Worm (Caenorhabditis elegans) whole organism, L4 larva: Measurements from ENCODE around the gene B0524.3.

Experiments
- F10B5.3 ChIP-seq: sonication (generic microtip); optimal IDR thresholded peaks from 2 replicates; lab custom pipeline; 2016; ENCODE audit warnings: mild to moderate bottlenecking, missing genetic modification characterization, missing compliant biosample characterization
- R02D3.7 ChIP-seq: fragments of 150-350 bp; sonication (generic microtip); optimal IDR thresholded peaks from 3 replicates; lab custom pipeline; 2014; ENCODE audit warnings: missing biosample characterization, missing genetic modification characterization
- T26A8.4 ChIP-seq: fragments of 200-800 bp; sonication (Bioruptor generic); IDR thresholded peaks from 2 replicates; pipeline ENCODE4 v1.3.6; 2022; ENCODE audit warnings: missing genetic modification characterization, missing compliant biosample characterization
- Y105C5A.15 ChIP-seq: fragments of 200-800 bp; sonication (Bioruptor generic); IDR thresholded peaks from 2 replicates; pipeline ENCODE4 v1.3.6; 2022; ENCODE audit warnings: missing genetic modification characterization, missing compliant biosample characterization
- Y5F2A.4 ChIP-seq: fragments of 200-800 bp; sonication (Bioruptor generic); optimal IDR thresholded peaks from 2 replicates; lab custom pipeline; 2018; ENCODE audit warnings: mild to moderate bottlenecking, missing genetic modification characterization, missing compliant biosample characterization
- Y75B8A.6 ChIP-seq: fragments of 200-800 bp; sonication (Bioruptor generic); IDR thresholded peaks from 2 replicates; pipeline ENCODE4 v1.3.6; 2022; ENCODE audit warnings: missing genetic modification reagents, missing genetic modification characterization, missing compliant biosample characterization
- aha-1 ChIP-seq: fragments of 150-350 bp; peaks from one replicate; lab custom pipeline; 2014; ENCODE audit warnings: missing biosample characterization, missing genetic modification characterization
- attf-4 ChIP-seq: sonication (generic microtip); optimal IDR thresholded peaks from 3 replicates; lab custom pipeline; 2017; ENCODE audit warnings: missing biosample characterization, missing genetic modification characterization
- ceh-32 ChIP-seq: sonication (generic microtip); optimal IDR thresholded peaks from 2 replicates; lab custom pipeline; 2016; ENCODE audit warnings: mild to moderate bottlenecking, missing genetic modification characterization, missing compliant biosample characterization; ENCODE audit not compliant: poor library complexity
- ctbp-1 ChIP-seq: fragments of 200-800 bp; sonication (Bioruptor generic); IDR thresholded peaks from 2 replicates; pipeline ENCODE4 v1.3.6; 2022; ENCODE audit warnings: missing genetic modification reagents, missing genetic modification characterization, missing compliant biosample characterization
- daf-16 ChIP-seq, 3 experiments: sonication (generic microtip); optimal IDR thresholded peaks; 2 replicates each; lab custom pipeline; 2016 to 2017; ENCODE audit warnings: missing genetic modification characterization in 3 of 3, missing genetic modification reagents in 3 of 3, mild to moderate bottlenecking in 2 of 3, missing compliant biosample characterization in 2 of 3, missing biosample characterization in 1 of 3, moderate library complexity in 1 of 3
- daf-19 ChIP-seq: fragments of 200-800 bp; sonication (Bioruptor generic); conservative IDR thresholded peaks from 2 replicates; pipeline ENCODE4 v1.3.6; 2022; ENCODE audit warnings: missing genetic modification characterization, missing compliant biosample characterization
- daf-8 ChIP-seq: fragments of 200-800 bp; sonication (Bioruptor generic); IDR thresholded peaks from 2 replicates; pipeline ENCODE4 v1.3.6; 2022; ENCODE audit warnings: missing genetic modification characterization, missing compliant biosample characterization
- dpl-1 ChIP-seq: fragments of 150-350 bp; optimal IDR thresholded peaks from 2 replicates; lab custom pipeline; 2014; ENCODE audit warnings: missing biosample characterization, missing genetic modification reagents, missing genetic modification characterization
- duxl-1 ChIP-seq: sonication (generic microtip); optimal IDR thresholded peaks from 2 replicates; lab custom pipeline; 2016; ENCODE audit warnings: mild to moderate bottlenecking, missing genetic modification characterization, moderate library complexity, missing compliant biosample characterization; ENCODE audit not compliant: poor library complexity
- dve-1 ChIP-seq: sonication (generic microtip); optimal IDR thresholded peaks from 2 replicates; lab custom pipeline; 2017; ENCODE audit warnings: antibody characterized with exemption, mild to moderate bottlenecking, missing genetic modification characterization, missing compliant biosample characterization; ENCODE audit not compliant: insufficient read depth
- egl-43 ChIP-seq: fragments of 200-800 bp; sonication (Bioruptor generic); IDR thresholded peaks from 2 replicates; pipeline ENCODE4 v1.3.6; 2022; ENCODE audit warnings: missing genetic modification reagents, missing genetic modification characterization, missing compliant biosample characterization
- fos-1 ChIP-seq: fragments of 150-350 bp; optimal IDR thresholded peaks from 2 replicates; lab custom pipeline; 2014; ENCODE audit warnings: missing biosample characterization, missing genetic modification characterization
- hif-1 ChIP-seq, 2 experiments: sonication (generic microtip); optimal IDR thresholded peaks; 2 replicates each; lab custom pipeline; 2016 to 2017; ENCODE audit warnings: missing compliant biosample characterization in 2 of 2, missing genetic modification characterization in 2 of 2, missing genetic modification reagents in 2 of 2, missing genotype in 2 of 2, mild to moderate bottlenecking in 1 of 2
- hlh-11 ChIP-seq: fragments of 200-800 bp; sonication (Bioruptor generic); optimal IDR thresholded peaks from 2 replicates; lab custom pipeline; 2018; ENCODE audit warnings: mild to moderate bottlenecking, missing genetic modification characterization, missing compliant biosample characterization
- hmg-1.1 ChIP-seq: fragments of 200-800 bp; sonication (Bioruptor generic); IDR thresholded peaks from 2 replicates; pipeline ENCODE4 v1.3.6; 2022; ENCODE audit warnings: missing genetic modification reagents, missing genetic modification characterization, missing compliant biosample characterization
- jun-1 ChIP-seq: fragments of 150-350 bp; optimal IDR thresholded peaks from 2 replicates; lab custom pipeline; 2014; ENCODE audit warnings: missing biosample characterization, missing genetic modification reagents, missing genetic modification characterization
- lin-1 ChIP-seq: fragments of 200-800 bp; sonication (Bioruptor generic); IDR thresholded peaks from 2 replicates; pipeline ENCODE4 v1.3.6; 2022; ENCODE audit warnings: missing genetic modification reagents, missing genetic modification characterization, missing compliant biosample characterization
- lin-13 ChIP-seq: fragments of 150-350 bp; optimal IDR thresholded peaks from 2 replicates; lab custom pipeline; 2014; ENCODE audit warnings: missing biosample characterization, missing genetic modification reagents, missing genetic modification characterization
- lin-15B ChIP-seq: fragments of 150-350 bp; sonication (generic microtip); optimal IDR thresholded peaks from 3 replicates; lab custom pipeline; 2014; ENCODE audit warnings: missing biosample characterization, missing genetic modification characterization
- lin-29 ChIP-seq: fragments of 200-800 bp; sonication (Bioruptor generic); IDR thresholded peaks from 2 replicates; pipeline ENCODE4 v1.3.6; 2022; ENCODE audit warnings: missing genetic modification reagents, missing genetic modification characterization, missing compliant biosample characterization
- lin-39 ChIP-seq: fragments of 150-350 bp; optimal IDR thresholded peaks from 2 replicates; lab custom pipeline; 2014; ENCODE audit warnings: missing biosample characterization, missing genetic modification reagents, missing genetic modification characterization
- madf-5 ChIP-seq, 2 experiments: fragments of 200-800 bp; sonication (Bioruptor generic); IDR thresholded peaks; 2 replicates each; pipeline ENCODE4 v1.3.6; 2022; ENCODE audit warnings: missing compliant biosample characterization in 2 of 2, missing genetic modification characterization in 2 of 2
- madf-9 ChIP-seq: fragments of 200-800 bp; sonication (Bioruptor generic); conservative IDR thresholded peaks from 2 replicates; pipeline ENCODE4 v1.3.6; 2022; ENCODE audit warnings: missing genetic modification reagents, missing genetic modification characterization, missing compliant biosample characterization
- mes-2 ChIP-seq: sonication (generic microtip); optimal IDR thresholded peaks from 2 replicates; lab custom pipeline; 2016; ENCODE audit warnings: missing genotype, mild to moderate bottlenecking, missing genetic modification characterization, missing compliant biosample characterization; ENCODE audit not compliant: poor library complexity, severe bottlenecking
- mxl-2 ChIP-seq: fragments of 200-800 bp; sonication (Bioruptor generic); conservative IDR thresholded peaks from 2 replicates; pipeline ENCODE4 v1.3.6; 2022; ENCODE audit warnings: missing genetic modification reagents, missing genetic modification characterization, missing compliant biosample characterization
- mxl-3 ChIP-seq: fragments of 200-800 bp; sonication (Bioruptor generic); optimal IDR thresholded peaks from 2 replicates; lab custom pipeline; 2018; ENCODE audit warnings: mild to moderate bottlenecking, missing genetic modification characterization, missing compliant biosample characterization
- nhr-10 ChIP-seq: fragments of 150-350 bp; optimal IDR thresholded peaks from 2 replicates; lab custom pipeline; 2014; ENCODE audit warnings: missing biosample characterization, missing genetic modification characterization
- nhr-102 ChIP-seq: sonication (generic microtip); optimal IDR thresholded peaks from 2 replicates; lab custom pipeline; 2016; ENCODE audit warnings: mild to moderate bottlenecking, missing genetic modification characterization, moderate library complexity, missing compliant biosample characterization
- nhr-11 ChIP-seq: fragments of 150-350 bp; optimal IDR thresholded peaks from 2 replicates; lab custom pipeline; 2014; ENCODE audit warnings: missing biosample characterization, missing genetic modification characterization
- nhr-111 ChIP-seq: fragments of 200-800 bp; sonication (Bioruptor generic); optimal IDR thresholded peaks from 2 replicates; lab custom pipeline; 2018; ENCODE audit warnings: mild to moderate bottlenecking, missing genetic modification characterization, missing compliant biosample characterization
- nhr-28 ChIP-seq: fragments of 150-350 bp; optimal IDR thresholded peaks from 2 replicates; lab custom pipeline; 2014; ENCODE audit warnings: missing biosample characterization, missing genetic modification characterization
- nhr-42 ChIP-seq: fragments of 200-800 bp; sonication (Bioruptor generic); IDR thresholded peaks from 2 replicates; pipeline ENCODE4 v1.3.6; 2022; ENCODE audit warnings: missing genetic modification characterization, missing compliant biosample characterization
- nhr-76 ChIP-seq: fragments of 150-350 bp; optimal IDR thresholded peaks from 2 replicates; lab custom pipeline; 2014; ENCODE audit warnings: missing biosample characterization, missing genetic modification characterization
- rbr-2 ChIP-seq: sonication (generic microtip); optimal IDR thresholded peaks from 2 replicates; lab custom pipeline; 2016; ENCODE audit warnings: missing genotype, missing genetic modification characterization, missing compliant biosample characterization
- snpc-4 ChIP-seq: fragments of 150-350 bp; optimal IDR thresholded peaks from 2 replicates; lab custom pipeline; 2014; ENCODE audit warnings: missing biosample characterization, missing genetic modification characterization
- tra-1 ChIP-seq: fragments of 200-800 bp; sonication (Bioruptor generic); IDR thresholded peaks from 2 replicates; pipeline ENCODE4 v1.3.6; 2022; ENCODE audit warnings: missing genetic modification reagents, missing genetic modification characterization, missing compliant biosample characterization
- unc-39 ChIP-seq: sonication (generic microtip); optimal IDR thresholded peaks from 2 replicates; lab custom pipeline; 2017; ENCODE audit warnings: missing biosample characterization, missing genetic modification characterization
- zag-1 ChIP-seq: fragments of 150-350 bp; optimal IDR thresholded peaks from 2 replicates; lab custom pipeline; 2014; ENCODE audit warnings: missing biosample characterization, missing genetic modification characterization
- zip-11 ChIP-seq: fragments of 200-800 bp; sonication (Bioruptor generic); IDR thresholded peaks from 2 replicates; pipeline ENCODE4 v1.3.6; 2022; ENCODE audit warnings: missing genetic modification characterization, missing compliant biosample characterization

The B0524.3 gene

ce11 chrIII:1926456-1926855 lies 39.0 kb downstream of the B0524.3 start (continued):
- peak; percentile 15 for TF ChIP-seq ceh-32 (tag; lab: Kevin White, UChicago)
- peak; percentile 90 for TF ChIP-seq rbr-2 (tag; lab: Kevin White, UChicago)
- TF ChIP-seq dve-1 (tag; lab: Kevin White, UChicago) = peak; percentile 83
- TF ChIP-seq Y105C5A.15 (GFP tag; lab: Robert Waterston, UW) = no peak
- TF ChIP-seq lin-39 (tag; lab: Kevin White, UChicago) = no peak
- TF ChIP-seq hif-1 (tag; optimal IDR thresholded peaks at IDR 0.05; lab: Kevin White, UChicago) = peak in 1 of 2 experiments; percentile 76
- peak; percentile 43 for TF ChIP-seq duxl-1 (tag; lab: Kevin White, UChicago)
- no peak for TF ChIP-seq R02D3.7
- peak; percentile 69 for TF ChIP-seq mxl-3 (GFP tag; lab: Kevin White, UChicago)
- peak; percentile 92 for TF ChIP-seq lin-1 (GFP tag; lab: Robert Waterston, UW)
- TF ChIP-seq lin-29 = peak; percentile 88
- TF ChIP-seq nhr-10 (tag; lab: Kevin White, UChicago) = peak; percentile 79
- peak; percentile 36; the same call in 1 of the 2 replicates for TF ChIP-seq mxl-2 (GFP tag; lab: Robert Waterston, UW)
- no peak for TF ChIP-seq unc-39
- no peak for TF ChIP-seq zag-1 (tag; lab: Kevin White, UChicago)
- peak; percentile 88 for TF ChIP-seq nhr-11 (tag; lab: Kevin White, UChicago)
- peak; percentile 74 for TF ChIP-seq mes-2
- no peak for TF ChIP-seq Y5F2A.4 (GFP tag; lab: Kevin White, UChicago)
- no peak for TF ChIP-seq F10B5.3 (tag; lab: Kevin White, UChicago)
- no peak for TF ChIP-seq lin-15B (tag; lab: Kevin White, UChicago)
- TF ChIP-seq tra-1 (GFP tag; lab: Robert Waterston, UW) = peak; percentile 96
- no peak for TF ChIP-seq nhr-111 (GFP tag; lab: Kevin White, UChicago)
- peak; percentile 85 for TF ChIP-seq T26A8.4
- peak; percentile 97 for TF ChIP-seq aha-1
- peak; percentile 89 for TF ChIP-seq madf-9 (GFP tag; lab: Robert Waterston, UW)
- TF ChIP-seq nhr-28 (tag; lab: Kevin White, UChicago) = peak; percentile 82
- peak; percentile 87 for TF ChIP-seq hmg-1.1 (GFP tag; lab: Robert Waterston, UW)
- no peak for TF ChIP-seq snpc-4 (tag; lab: Kevin White, UChicago)
- 0 out of 4 replicates have a peak, but pooled peaks of 1 of the 2 experiments have one; percentile 38 for TF ChIP-seq madf-5 (GFP tag; IDR thresholded peaks at IDR 0.05; lab: Robert Waterston, UW)
- TF ChIP-seq daf-19 (GFP tag; lab: Robert Waterston, UW) = no peak
- peak; percentile 56; the same call in 1 of the 2 replicates for TF ChIP-seq nhr-42 (GFP tag; lab: Robert Waterston, UW)
- no peak for TF ChIP-seq daf-8 (GFP tag; lab: Robert Waterston, UW)
- TF ChIP-seq egl-43 = peak; percentile 79
- peak; percentile 92 for TF ChIP-seq ctbp-1
- peak; percentile 88 for TF ChIP-seq nhr-102 (tag; lab: Kevin White, UChicago)
- TF ChIP-seq hlh-11 (tag; lab: Kevin White, UChicago) = peak; percentile 99
- TF ChIP-seq lin-13 = peak; percentile 85
- peak in 1 of 2 experiments; percentile 63 for TF ChIP-seq daf-16 (GFP tag; optimal IDR thresholded peaks at IDR 0.05; lab: Kevin White, UChicago)
- peak; percentile 61 for TF ChIP-seq daf-16 (tag; optimal IDR thresholded peaks at IDR 0.05; lab: Kevin White, UChicago)
- no peak for TF ChIP-seq zip-11 (GFP tag; lab: Robert Waterston, UW)
- TF ChIP-seq jun-1 (tag; lab: Kevin White, UChicago) = peak; percentile 87
- TF ChIP-seq nhr-76 = peak; percentile 17
- TF ChIP-seq Y75B8A.6 = 0 out of 2 replicates have a peak, but pooled peaks have one; percentile 28
- TF ChIP-seq fos-1 (tag; lab: Kevin White, UChicago) = peak; percentile 48
- TF ChIP-seq attf-4 = no peak
- peak; percentile 32 for TF ChIP-seq dpl-1
